Worm (Caenorhabditis elegans) whole organism, mixed stage, embryonic: ENCODE results near the gene F47E1.1.

Experiments
- ceh-83 ChIP-seq: fragments of 200-800 bp; sonication (Bioruptor generic); optimal IDR thresholded peaks from 2 replicates; lab custom pipeline; 2018; ENCODE audit warnings: mild to moderate bottlenecking, missing genetic modification characterization, missing compliant biosample characterization
- lin-13 ChIP-seq: fragments of 150-350 bp; optimal IDR thresholded peaks from 2 replicates; lab custom pipeline; 2014; ENCODE audit warnings: missing biosample characterization, missing genetic modification characterization
- mep-1 ChIP-seq: fragments of 150-350 bp; optimal IDR thresholded peaks from 2 replicates; lab custom pipeline; 2017; ENCODE audit warnings: missing biosample characterization, missing genetic modification reagents, missing genetic modification characterization, inconsistent platforms
- nhr-28 ChIP-seq: fragments of 150-350 bp; optimal IDR thresholded peaks from 2 replicates; lab custom pipeline; 2014; ENCODE audit warnings: missing biosample characterization, missing genetic modification characterization

- TF ChIP-seq nhr-28 (no peak), lin-13 (tag; lab: Kevin White, UChicago) (no peak), mep-1 (tag; lab: Kevin White, UChicago) (no peak), ceh-83 (GFP tag; lab: Kevin White, UChicago) (no peak)
These were observed 14.5 kb upstream of the F47E1.1 start, which contains the start of gene F47E1.4 for ce11 chrX:9062523-9062922.
